Worm (Caenorhabditis elegans) whole organism, L4 larva: Measurements from ENCODE around the gene F53F4.11.
A peak's percentile ranks its signal among the peaks of the same experiment; 100 is the strongest.

Source experiments
- F44E2.7 ChIP-seq: fragments of 200-800 bp; sonication (Bioruptor generic); IDR thresholded peaks from 2 replicates; pipeline ENCODE4 v2.1.2; 2022; ENCODE audit warnings: missing genetic modification characterization, missing compliant biosample characterization
- F49E8.2 ChIP-seq: sonication (generic microtip); optimal IDR thresholded peaks from 2 replicates; lab custom pipeline; 2016; ENCODE audit warnings: missing compliant biosample characterization, mild to moderate bottlenecking, missing genetic modification characterization, borderline replicate concordance
- Y48G9A.11 ChIP-seq: fragments of 200-800 bp; sonication (Bioruptor generic); IDR thresholded peaks from 2 replicates; pipeline ENCODE4 v1.3.6; 2022; ENCODE audit warnings: missing genetic modification reagents, missing genetic modification characterization, missing compliant biosample characterization
- Y75B8A.6 ChIP-seq: fragments of 200-800 bp; sonication (Bioruptor generic); IDR thresholded peaks from 2 replicates; pipeline ENCODE4 v1.3.6; 2022; ENCODE audit warnings: missing genetic modification reagents, missing genetic modification characterization, missing compliant biosample characterization
- ZK337.2 ChIP-seq: fragments of 200-800 bp; sonication (Bioruptor generic); IDR thresholded peaks from 2 replicates; pipeline ENCODE4 v1.3.6; 2022; ENCODE audit warnings: missing genetic modification reagents, missing genetic modification characterization, missing compliant biosample characterization
- aly-2 ChIP-seq: sonication (generic microtip); optimal IDR thresholded peaks from 2 replicates; lab custom pipeline; 2018; ENCODE audit warnings: missing biosample characterization, missing genetic modification characterization
- ama-1 ChIP-seq: fragments of 150-350 bp; optimal IDR thresholded peaks from 2 replicates; lab custom pipeline; 2014; ENCODE audit warnings: inconsistent platforms, mixed read lengths
- ceh-32 ChIP-seq: sonication (generic microtip); optimal IDR thresholded peaks from 2 replicates; lab custom pipeline; 2016; ENCODE audit warnings: mild to moderate bottlenecking, missing genetic modification characterization, missing compliant biosample characterization; ENCODE audit not compliant: poor library complexity
- cey-2 ChIP-seq: sonication (generic microtip); optimal IDR thresholded peaks from 3 replicates; lab custom pipeline; 2017; ENCODE audit warnings: missing genetic modification characterization, mild to moderate bottlenecking, missing compliant biosample characterization, antibody characterized with exemption, borderline replicate concordance; ENCODE audit not compliant: insufficient read depth
- daf-16 ChIP-seq, 3 experiments: sonication (generic microtip); optimal IDR thresholded peaks; 2 replicates each; lab custom pipeline; 2016 to 2017; ENCODE audit warnings: missing genetic modification characterization in 3 of 3, missing genetic modification reagents in 3 of 3, mild to moderate bottlenecking in 2 of 3, missing compliant biosample characterization in 2 of 3, missing biosample characterization in 1 of 3, moderate library complexity in 1 of 3
- daf-8 ChIP-seq: fragments of 200-800 bp; sonication (Bioruptor generic); IDR thresholded peaks from 2 replicates; pipeline ENCODE4 v1.3.6; 2022; ENCODE audit warnings: missing genetic modification characterization, missing compliant biosample characterization
- dmd-6 ChIP-seq: fragments of 200-800 bp; sonication (Bioruptor generic); IDR thresholded peaks from 2 replicates; pipeline ENCODE4 v1.3.6; 2022; ENCODE audit warnings: missing genetic modification reagents, missing genetic modification characterization, missing compliant biosample characterization
- dmd-9 ChIP-seq: fragments of 200-800 bp; sonication (Bioruptor generic); IDR thresholded peaks from 2 replicates; pipeline ENCODE4 v1.3.6; 2022; ENCODE audit warnings: missing genetic modification reagents, missing genetic modification characterization, missing compliant biosample characterization
- duxl-1 ChIP-seq: sonication (generic microtip); optimal IDR thresholded peaks from 2 replicates; lab custom pipeline; 2016; ENCODE audit warnings: mild to moderate bottlenecking, missing genetic modification characterization, moderate library complexity, missing compliant biosample characterization; ENCODE audit not compliant: poor library complexity
- dve-1 ChIP-seq: sonication (generic microtip); optimal IDR thresholded peaks from 2 replicates; lab custom pipeline; 2017; ENCODE audit warnings: antibody characterized with exemption, mild to moderate bottlenecking, missing genetic modification characterization, missing compliant biosample characterization; ENCODE audit not compliant: insufficient read depth
- fkh-10 ChIP-seq: fragments of 150-350 bp; optimal IDR thresholded peaks from 2 replicates; lab custom pipeline; 2014; ENCODE audit warnings: missing biosample characterization, missing genetic modification reagents, missing genetic modification characterization
- gei-8 ChIP-seq: fragments of 200-800 bp; sonication (Bioruptor generic); optimal IDR thresholded peaks from 2 replicates; lab custom pipeline; 2018; ENCODE audit warnings: mild to moderate bottlenecking, missing genetic modification characterization, missing compliant biosample characterization
- hif-1 ChIP-seq, 2 experiments: sonication (generic microtip); optimal IDR thresholded peaks; 2 replicates each; lab custom pipeline; 2016 to 2017; ENCODE audit warnings: missing compliant biosample characterization in 2 of 2, missing genetic modification characterization in 2 of 2, missing genetic modification reagents in 2 of 2, missing genotype in 2 of 2, mild to moderate bottlenecking in 1 of 2
- jun-1 ChIP-seq: fragments of 150-350 bp; optimal IDR thresholded peaks from 2 replicates; lab custom pipeline; 2014; ENCODE audit warnings: missing biosample characterization, missing genetic modification reagents, missing genetic modification characterization
- lim-7 ChIP-seq: fragments of 200-800 bp; sonication (Bioruptor generic); IDR thresholded peaks from 2 replicates; pipeline ENCODE4 v1.3.6; 2022; ENCODE audit warnings: missing genetic modification characterization, missing compliant biosample characterization
- lin-13 ChIP-seq: fragments of 150-350 bp; optimal IDR thresholded peaks from 2 replicates; lab custom pipeline; 2014; ENCODE audit warnings: missing biosample characterization, missing genetic modification reagents, missing genetic modification characterization
- lin-29 ChIP-seq: fragments of 200-800 bp; sonication (Bioruptor generic); IDR thresholded peaks from 2 replicates; pipeline ENCODE4 v1.3.6; 2022; ENCODE audit warnings: missing genetic modification reagents, missing genetic modification characterization, missing compliant biosample characterization
- lir-3 ChIP-seq: sonication (generic microtip); optimal IDR thresholded peaks from 2 replicates; lab custom pipeline; 2016; ENCODE audit warnings: mild to moderate bottlenecking, missing genetic modification characterization, missing compliant biosample characterization
- mdl-1 ChIP-seq, 2 experiments: fragments of 150-350 bp in 1 of 2; sonication (generic microtip) in 1 of 2; optimal IDR thresholded peaks; 2 replicates each; lab custom pipeline; 2014 to 2017; ENCODE audit warnings: missing biosample characterization in 2 of 2, missing genetic modification characterization in 2 of 2
- mep-1 ChIP-seq: fragments of 150-350 bp; sonication (generic microtip); optimal IDR thresholded peaks from 3 replicates; lab custom pipeline; 2014; ENCODE audit warnings: missing biosample characterization, missing genetic modification characterization
- mes-2 ChIP-seq: sonication (generic microtip); optimal IDR thresholded peaks from 2 replicates; lab custom pipeline; 2016; ENCODE audit warnings: missing genotype, mild to moderate bottlenecking, missing genetic modification characterization, missing compliant biosample characterization; ENCODE audit not compliant: poor library complexity, severe bottlenecking
- nhr-41 ChIP-seq: fragments of 200-800 bp; sonication (Bioruptor generic); IDR thresholded peaks from 2 replicates; pipeline ENCODE4 v1.3.6; 2022; ENCODE audit warnings: missing genetic modification reagents, missing genetic modification characterization, missing compliant biosample characterization
- nhr-42 ChIP-seq: fragments of 200-800 bp; sonication (Bioruptor generic); IDR thresholded peaks from 2 replicates; pipeline ENCODE4 v1.3.6; 2022; ENCODE audit warnings: missing genetic modification characterization, missing compliant biosample characterization
- nhr-6 ChIP-seq: fragments of 150-350 bp; optimal IDR thresholded peaks from 2 replicates; lab custom pipeline; 2014; ENCODE audit warnings: missing biosample characterization, missing genetic modification characterization
- nhr-77 ChIP-seq: fragments of 150-350 bp; optimal IDR thresholded peaks from 2 replicates; lab custom pipeline; 2014; ENCODE audit warnings: missing biosample characterization, missing genetic modification characterization
- pqm-1 ChIP-seq: sonication (generic microtip); optimal IDR thresholded peaks from 2 replicates; lab custom pipeline; 2017; ENCODE audit warnings: missing biosample characterization, missing genetic modification characterization
- rbr-2 ChIP-seq: sonication (generic microtip); optimal IDR thresholded peaks from 2 replicates; lab custom pipeline; 2016; ENCODE audit warnings: missing genotype, missing genetic modification characterization, missing compliant biosample characterization
- set-16 ChIP-seq: fragments of 200-800 bp; sonication (Bioruptor generic); IDR thresholded peaks from 2 replicates; pipeline ENCODE4 v1.3.6; 2022; ENCODE audit warnings: missing genetic modification reagents, missing genetic modification characterization, missing compliant biosample characterization
- tag-97 ChIP-seq: fragments of 200-800 bp; sonication (Bioruptor generic); IDR thresholded peaks from 2 replicates; pipeline ENCODE4 v1.3.6; 2022; ENCODE audit warnings: missing genetic modification characterization, missing compliant biosample characterization
- unc-62 ChIP-seq, 3 experiments: fragments of 150-350 bp in 1 of 3; sonication (generic microtip); optimal IDR thresholded peaks in 2 of 3; peaks in 1 of 3; 1 replicate in 1 of 3; 2 replicates in 2 of 3; lab custom pipeline; 2014 to 2017; ENCODE audit warnings: missing biosample characterization in 3 of 3, missing genetic modification characterization in 3 of 3, missing genetic modification reagents in 3 of 3, missing genotype in 1 of 3
- vab-7 ChIP-seq: fragments of 200-800 bp; sonication (Bioruptor generic); IDR thresholded peaks from 2 replicates; pipeline ENCODE4 v1.3.6; 2022; ENCODE audit warnings: missing genetic modification reagents, missing genetic modification characterization, missing compliant biosample characterization
- zag-1 ChIP-seq: fragments of 150-350 bp; optimal IDR thresholded peaks from 2 replicates; lab custom pipeline; 2014; ENCODE audit warnings: missing biosample characterization, missing genetic modification characterization

F53F4.11 gene

ce11 chrV:13587902-13588301 lies 36.4 kb downstream of the F53F4.11 start, which contains the start of gene F53F4.17:
F53F4.17 (plus strand) TSS chrV:13588202.
- TF ChIP-seq dmd-9 (GFP tag; lab: Robert Waterston, UW) (no peak), lin-13 (GFP tag; lab: Kevin White, UChicago) (no peak), nhr-41 (GFP tag; lab: Robert Waterston, UW) (no peak), nhr-6 (tag; lab: Kevin White, UChicago) (no peak), set-16 (GFP tag; lab: Robert Waterston, UW) (no peak), gei-8 (GFP tag; lab: Kevin White, UChicago) (no peak), lir-3 (tag; lab: Kevin White, UChicago) (no peak), ama-1 (lab: Kevin White, UChicago) (no peak), aly-2 (no peak), jun-1 (tag; lab: Kevin White, UChicago) (no peak), Y48G9A.11 (GFP tag; lab: Robert Waterston, UW) (no peak), Y75B8A.6 (GFP tag; lab: Robert Waterston, UW) (no peak), vab-7 (GFP tag; lab: Robert Waterston, UW) (no peak), mdl-1 (tag; optimal IDR thresholded peaks at IDR 0.05; lab: Kevin White, UChicago) (no peak), F44E2.7 (GFP tag; lab: Robert Waterston, UW) (no peak)

DNA sequence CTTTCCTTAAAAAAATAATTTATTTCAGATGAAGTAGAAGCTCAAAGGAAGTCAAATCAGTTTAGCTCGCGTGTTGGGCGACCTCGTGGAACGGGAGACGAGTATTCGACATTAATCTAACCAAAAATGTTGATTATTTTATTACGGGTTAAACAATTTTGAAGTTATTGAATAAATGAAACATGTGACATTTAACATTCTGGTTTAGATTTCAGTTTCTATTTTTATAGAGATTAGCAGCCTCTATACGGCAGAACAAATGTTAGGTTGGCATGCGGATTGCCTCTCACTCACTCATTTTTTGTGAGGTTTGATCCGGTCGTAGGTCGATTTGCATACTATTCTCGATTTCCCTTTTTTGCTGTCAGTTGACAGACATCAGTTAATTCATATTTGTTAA lies 39.8 kb downstream of the F53F4.11 start, which contains the start of gene F53F4.1:
Gene F53F4.1 (plus strand): TSS at position 301 of the 400 bp plus-strand sequence.
- no peak for TF ChIP-seq tag-97 (GFP tag; lab: Robert Waterston, UW)
- TF ChIP-seq fkh-10 (GFP tag; lab: Kevin White, UChicago), result no peak
- TF ChIP-seq mdl-1 (tag; optimal IDR thresholded peaks at IDR 0.05; lab: Kevin White, UChicago), result no peak
- no peak for TF ChIP-seq lir-3 (tag; lab: Kevin White, UChicago)
- TF ChIP-seq ceh-32, result no peak
- TF ChIP-seq duxl-1 (tag; lab: Kevin White, UChicago), result no peak
- no peak for TF ChIP-seq ama-1 (lab: Kevin White, UChicago)
- TF ChIP-seq dve-1, result no peak
- no peak for TF ChIP-seq F49E8.2 (tag; lab: Kevin White, UChicago)
- TF ChIP-seq zag-1 (tag; lab: Kevin White, UChicago), result no peak
- TF ChIP-seq daf-8 (GFP tag; lab: Robert Waterston, UW), result no peak
- TF ChIP-seq nhr-42, result no peak
- TF ChIP-seq, all 104 proteins: peak for 0

ce11 chrV:13580696-13581095 lies 43.6 kb downstream of the F53F4.11 start, which contains the start of gene C50B8.5:
C50B8.5 (plus strand) TSS chrV:13580968.
- TF ChIP-seq unc-62 (GFP tag; optimal IDR thresholded peaks at IDR 0.05 in 1 of 2; lab: Kevin White, UChicago), result peak in 1 of 2 experiments; percentile 85
- TF ChIP-seq unc-62 (tag; optimal IDR thresholded peaks at IDR 0.05; lab: Kevin White, UChicago), result no peak
- TF ChIP-seq mes-2 (tag; lab: Kevin White, UChicago), result peak; percentile 53
- TF ChIP-seq dve-1, result peak; percentile 65
- TF ChIP-seq lin-29, result no peak
- no peak for TF ChIP-seq rbr-2
- TF ChIP-seq cey-2, result no peak
- peak; percentile 8 for TF ChIP-seq mep-1 (tag; lab: Kevin White, UChicago)
- TF ChIP-seq dmd-6 (GFP tag; lab: Robert Waterston, UW), result peak; percentile 8; the same call in 1 of the 2 replicates
- TF ChIP-seq hif-1 (tag; optimal IDR thresholded peaks at IDR 0.05; lab: Kevin White, UChicago), result no peak
- TF ChIP-seq lim-7 (GFP tag; lab: Robert Waterston, UW), result no peak
- TF ChIP-seq nhr-6 (tag; lab: Kevin White, UChicago), result peak; percentile 88
- no peak for TF ChIP-seq ZK337.2
- TF ChIP-seq lin-13 (GFP tag; lab: Kevin White, UChicago), result no peak
- peak; percentile 0 for TF ChIP-seq duxl-1 (tag; lab: Kevin White, UChicago)
- TF ChIP-seq daf-16 (GFP tag; optimal IDR thresholded peaks at IDR 0.05; lab: Kevin White, UChicago), result no peak
- TF ChIP-seq daf-16 (tag; optimal IDR thresholded peaks at IDR 0.05; lab: Kevin White, UChicago), result peak; percentile 70
- no peak for TF ChIP-seq dmd-9 (GFP tag; lab: Robert Waterston, UW)
- no peak for TF ChIP-seq nhr-77 (tag; lab: Kevin White, UChicago)
- peak; percentile 63 for TF ChIP-seq pqm-1 (tag; lab: Kevin White, UChicago)
- no peak for TF ChIP-seq jun-1 (tag; lab: Kevin White, UChicago)
